Worm (Caenorhabditis elegans): Measurements from ENCODE around the gene K09E9.7.

Gene K09E9.7

DNA sequence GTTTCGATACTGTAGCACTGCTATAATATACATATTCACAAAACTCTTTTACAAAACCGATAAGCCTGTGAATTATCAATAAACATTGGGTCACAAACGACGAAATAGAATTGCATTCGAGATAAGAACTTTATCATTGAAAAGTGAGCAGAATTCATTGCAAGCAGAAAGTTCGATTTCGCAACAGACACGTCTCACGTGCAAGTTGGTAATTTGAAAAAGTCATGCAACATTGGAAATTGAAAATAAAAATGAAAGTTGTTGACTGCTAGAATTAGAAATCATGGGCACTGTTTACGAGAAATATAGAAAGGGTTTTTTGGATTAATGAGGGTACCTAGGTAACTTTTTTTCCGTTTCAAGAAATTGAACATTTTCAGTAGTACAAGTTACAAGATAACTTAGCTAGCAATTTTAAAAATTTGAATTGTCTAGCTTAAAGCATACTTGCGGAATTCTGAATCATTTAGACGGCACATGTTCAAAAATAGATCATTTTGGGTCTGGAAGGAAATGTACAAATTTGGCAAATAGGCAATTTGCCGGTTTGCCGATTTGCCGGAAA is 30.1 kb upstream of the K09E9.7 start (continued):
- TF ChIP-seq fkh-10 (GFP tag; optimal IDR thresholded peaks at IDR 0.05) (no peak), F26F4.8 (GFP tag; conservative IDR thresholded peaks at IDR 0.05) (no peak), pha-4 (GFP tag; IDR thresholded peaks at IDR 0.05) (no peak), pha-4 (tag; optimal IDR thresholded peaks at IDR 0.05) (peak; percentile 28), nhr-10 (tag; optimal IDR thresholded peaks at IDR 0.05) (peak; percentile 93), lim-7 (GFP tag; IDR thresholded peaks at IDR 0.05) (peak; percentile 48; the same call in 1 of the 2 replicates), hlh-30 (tag; optimal IDR thresholded peaks at IDR 0.05; ENCODE audit: insufficient read depth) (peak; percentile 96), ceh-32 (tag; optimal IDR thresholded peaks at IDR 0.05; ENCODE audit: poor library complexity) (no peak), ces-1 (GFP tag; optimal IDR thresholded peaks at IDR 0.05) (no peak), F49E8.2 (tag; optimal IDR thresholded peaks at IDR 0.05; ENCODE audit: borderline replicate concordance) (no peak), Y75B8A.6 (GFP tag; IDR thresholded peaks at IDR 0.05) (no peak; the same call in 1 of the 2 replicates), set-16 (GFP tag; IDR thresholded peaks at IDR 0.05) (no peak), lin-1 (GFP tag; IDR thresholded peaks at IDR 0.05) (peak; percentile 71), egl-27 (tag; optimal IDR thresholded peaks at IDR 0.05) (no peak), nhr-48 (tag; optimal IDR thresholded peaks at IDR 0.05) (peak; percentile 68), madf-5 (GFP tag; IDR thresholded peaks at IDR 0.05) (no peak), lin-38 (GFP tag; IDR thresholded peaks at IDR 0.05) (peak; percentile 37; the same call in 1 of the 2 replicates), daf-16 (GFP tag; optimal IDR thresholded peaks at IDR 0.05) (peak in 1 of 2 experiments; percentile 10), daf-16 (tag; optimal IDR thresholded peaks at IDR 0.05) (peak; percentile 98), nhr-76 (tag; optimal IDR thresholded peaks at IDR 0.05) (no peak), R02D3.7 (tag; optimal IDR thresholded peaks at IDR 0.05) (no peak), Y48G9A.11 (GFP tag; IDR thresholded peaks at IDR 0.05) (no peak), tag-97 (GFP tag; IDR thresholded peaks at IDR 0.05) (no peak), lin-29 (GFP tag; IDR thresholded peaks at IDR 0.05) (no peak), pqm-1 (tag; optimal IDR thresholded peaks at IDR 0.05) (peak; percentile 95), zag-1 (tag; optimal IDR thresholded peaks at IDR 0.05) (no peak), skn-1 (tag; optimal IDR thresholded peaks at IDR 0.05) (no peak), dve-1 (tag; optimal IDR thresholded peaks at IDR 0.05; ENCODE audit: insufficient read depth) (peak; percentile 97), zip-2 (tag; optimal IDR thresholded peaks at IDR 0.05) (no peak), lir-3 (tag; optimal IDR thresholded peaks at IDR 0.05) (no peak), mdl-1 (tag; optimal IDR thresholded peaks at IDR 0.05) (peak; percentile 52 to 93), lsy-2 (tag; optimal IDR thresholded peaks at IDR 0.05) (peak; percentile 41 to 75), dmd-6 (GFP tag; IDR thresholded peaks at IDR 0.05) (peak; percentile 94), saeg-2 (GFP tag; IDR thresholded peaks at IDR 0.05) (peak; percentile 65; the same call in 1 of the 2 replicates), ztf-11 (tag; optimal IDR thresholded peaks at IDR 0.05) (no peak), ceh-28 (tag; optimal IDR thresholded peaks at IDR 0.05) (no peak), aha-1 (tag) (peak; percentile 89), php-3 (GFP tag; IDR thresholded peaks at IDR 0.05) (peak; percentile 82), nhr-77 (tag; optimal IDR thresholded peaks at IDR 0.05) (peak; percentile 96), unc-62 (GFP tag; optimal IDR thresholded peaks at IDR 0.05 in 1 of 2) (peak in 1 of 2 experiments; percentile 90), unc-62 (tag; optimal IDR thresholded peaks at IDR 0.05) (no peak), nhr-102 (tag; optimal IDR thresholded peaks at IDR 0.05) (peak; percentile 79), nhr-28 (tag; optimal IDR thresholded peaks at IDR 0.05) (peak; percentile 98), lin-13 (GFP tag; optimal IDR thresholded peaks at IDR 0.05) (peak; percentile 92), ceh-62 (tag; optimal IDR thresholded peaks at IDR 0.05) (no peak), F37D6.2 (tag; optimal IDR thresholded peaks at IDR 0.05) (peak; percentile 20), sdz-12 (GFP tag; optimal IDR thresholded peaks at IDR 0.05) (no peak), F44E2.7 (GFP tag; IDR thresholded peaks at IDR 0.05) (no peak), F10B5.3 (tag; optimal IDR thresholded peaks at IDR 0.05) (no peak), lin-15B (tag; optimal IDR thresholded peaks at IDR 0.05) (no peak), nhr-111 (GFP tag; optimal IDR thresholded peaks at IDR 0.05) (no peak), zfp-2 (tag; optimal IDR thresholded peaks at IDR 0.05) (no peak)

Data from whole organism, L4 larva.